Worm (Caenorhabditis elegans) whole organism, L3 larva: ENCODE measurements around the gene srv-26.

Source experiments
- ZK546.5 ChIP-seq: sonication (generic microtip); optimal IDR thresholded peaks from 2 replicates; lab custom pipeline; 2017; ENCODE audit warnings: missing biosample characterization, missing genetic modification characterization
- daf-12 ChIP-seq: fragments of 150-350 bp; optimal IDR thresholded peaks from 2 replicates; lab custom pipeline; 2014; ENCODE audit warnings: missing biosample characterization, missing genetic modification reagents, missing genetic modification characterization
- egl-5 ChIP-seq: fragments of 150-350 bp; optimal IDR thresholded peaks from 2 replicates; lab custom pipeline; 2017; ENCODE audit warnings: missing biosample characterization, missing genetic modification reagents, missing genetic modification characterization, inconsistent platforms
- elt-3 ChIP-seq, 3 experiments: fragments of 150-350 bp in 1 of 3; sonication (generic microtip) in 2 of 3; optimal IDR thresholded peaks; 2 replicates in 2 of 3; 4 replicates in 1 of 3; lab custom pipeline; 2014 to 2017; ENCODE audit warnings: missing biosample characterization in 3 of 3, missing genetic modification characterization in 3 of 3
- eor-1 ChIP-seq, 2 experiments: fragments of 150-350 bp; optimal IDR thresholded peaks; 2 replicates each; lab custom pipeline; 2014 to 2018; ENCODE audit warnings: missing biosample characterization in 2 of 2, missing genetic modification characterization in 2 of 2
- lin-39 ChIP-seq: fragments of 150-350 bp; optimal IDR thresholded peaks from 2 replicates; lab custom pipeline; 2018; ENCODE audit warnings: missing biosample characterization, missing genetic modification reagents, missing genetic modification characterization
- nfya-1 ChIP-seq: sonication (generic microtip); optimal IDR thresholded peaks from 2 replicates; lab custom pipeline; 2017; ENCODE audit warnings: missing genetic modification characterization, mild to moderate bottlenecking, missing compliant biosample characterization, antibody characterized with exemption, moderate library complexity; ENCODE audit not compliant: insufficient read depth
- nhr-11 ChIP-seq: fragments of 150-350 bp; optimal IDR thresholded peaks from 2 replicates; lab custom pipeline; 2014; ENCODE audit warnings: missing biosample characterization, missing genetic modification characterization
- nhr-12 ChIP-seq: fragments of 150-350 bp; optimal IDR thresholded peaks from 2 replicates; lab custom pipeline; 2014; ENCODE audit warnings: missing biosample characterization, missing genetic modification characterization
- zag-1 ChIP-seq: fragments of 150-350 bp; optimal IDR thresholded peaks from 2 replicates; lab custom pipeline; 2014; ENCODE audit warnings: missing biosample characterization, missing genetic modification characterization

Gene srv-26

DNA sequence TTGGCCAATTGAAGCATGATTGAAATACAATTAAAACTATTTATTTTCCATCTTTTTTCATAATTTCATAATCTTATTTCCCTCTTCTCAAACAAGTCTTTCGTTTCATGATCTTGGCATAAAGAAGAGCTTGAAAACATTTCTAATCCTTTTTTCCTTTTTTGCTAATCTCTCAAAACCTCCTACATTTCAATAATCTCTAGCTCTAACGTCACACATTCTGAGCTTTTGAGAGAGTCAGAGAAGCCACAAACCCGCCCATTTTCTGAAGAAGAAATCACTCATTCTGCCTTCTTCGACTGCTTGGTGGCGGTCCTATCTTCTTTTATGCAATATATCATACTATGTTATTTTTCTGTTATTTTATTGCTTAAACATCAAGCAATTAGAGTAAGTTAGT is 52.1 kb downstream of the srv-26 start, which contains the start of gene F58F9.1:
Gene F58F9.1 (plus strand): TSS at position 251 of the 400 bp plus-strand sequence.
- TF ChIP-seq ZK546.5 (tag; lab: Kevin White, UChicago) (no peak), lin-39 (tag; lab: Kevin White, UChicago) (peak; percentile 36), eor-1 (tag; optimal IDR thresholded peaks at IDR 0.05; lab: Kevin White, UChicago) (no peak), nhr-11 (tag; lab: Kevin White, UChicago) (no peak), daf-12 (tag; lab: Kevin White, UChicago) (no peak), elt-3 (tag; optimal IDR thresholded peaks at IDR 0.05; lab: Kevin White, UChicago) (no peak), nhr-12 (tag; lab: Kevin White, UChicago) (no peak), egl-5 (tag; lab: Kevin White, UChicago) (no peak), nfya-1 (tag; lab: Kevin White, UChicago) (peak; percentile 19), zag-1 (tag; lab: Kevin White, UChicago) (no peak)
